Worm (Caenorhabditis elegans) whole organism, young adult: ENCODE results near the gene mpz-1.

ENCODE experiments used
- F10E7.11 ChIP-seq: sonication (generic microtip); optimal IDR thresholded peaks from 2 replicates; lab custom pipeline; 2017; ENCODE audit warnings: mild to moderate bottlenecking, missing genetic modification characterization, moderate library complexity, missing compliant biosample characterization
- F22D6.2 ChIP-seq: sonication (generic microtip); optimal IDR thresholded peaks from 2 replicates; lab custom pipeline; 2016; ENCODE audit warnings: mild to moderate bottlenecking, missing genetic modification characterization, missing compliant biosample characterization
- F33H1.4 ChIP-seq: fragments of 200-800 bp; sonication (Bioruptor generic); IDR thresholded peaks from 2 replicates; pipeline ENCODE4 v1.3.6; 2022; ENCODE audit warnings: missing genetic modification reagents, missing genetic modification characterization, missing compliant biosample characterization
- bed-1 ChIP-seq: fragments of 200-800 bp; sonication (Bioruptor generic); IDR thresholded peaks from 2 replicates; pipeline ENCODE4 v1.3.6; 2022; ENCODE audit warnings: missing genetic modification reagents, missing genetic modification characterization, missing compliant biosample characterization
- ccch-3 ChIP-seq: fragments of 200-800 bp; sonication (Bioruptor generic); optimal IDR thresholded peaks from 2 replicates; lab custom pipeline; 2018; ENCODE audit warnings: mild to moderate bottlenecking, missing genetic modification characterization, missing compliant biosample characterization
- ceh-79 ChIP-seq: sonication (generic microtip); optimal IDR thresholded peaks from 2 replicates; lab custom pipeline; 2017; ENCODE audit warnings: mild to moderate bottlenecking, missing genetic modification characterization, missing compliant biosample characterization
- hmg-1.2 ChIP-seq: fragments of 200-800 bp; sonication (Bioruptor generic); IDR thresholded peaks from 2 replicates; pipeline ENCODE4 v1.3.6; 2022; ENCODE audit warnings: missing genetic modification reagents, missing genetic modification characterization, missing compliant biosample characterization
- hsf-1 ChIP-seq: fragments of 200-800 bp; sonication (Bioruptor generic); IDR thresholded peaks from 2 replicates; pipeline ENCODE4 v1.3.6; 2022; ENCODE audit warnings: missing genetic modification reagents, missing genetic modification characterization, missing compliant biosample characterization
- nfyb-1 ChIP-seq: fragments of 200-800 bp; sonication (Bioruptor generic); IDR thresholded peaks from 2 replicates; pipeline ENCODE4 v1.3.6; 2022; ENCODE audit warnings: missing genetic modification reagents, missing genetic modification characterization, missing compliant biosample characterization
- nhr-80 ChIP-seq: sonication (generic microtip); optimal IDR thresholded peaks from 2 replicates; lab custom pipeline; 2016; ENCODE audit warnings: missing genetic modification characterization, missing compliant biosample characterization
- sdz-38 ChIP-seq: sonication (generic microtip); optimal IDR thresholded peaks from 2 replicates; lab custom pipeline; 2016; ENCODE audit warnings: missing genotype, missing genetic modification characterization, missing compliant biosample characterization
- sea-2 ChIP-seq: fragments of 200-800 bp; sonication (Bioruptor generic); IDR thresholded peaks from 2 replicates; pipeline ENCODE4 v1.3.6; 2022; ENCODE audit warnings: missing genetic modification characterization, missing compliant biosample characterization
- snpc-3.4 ChIP-seq: sonication (generic microtip); optimal IDR thresholded peaks from 2 replicates; lab custom pipeline; 2017; ENCODE audit warnings: missing genetic modification characterization, mild to moderate bottlenecking, missing compliant biosample characterization, antibody characterized with exemption, moderate library complexity, missing genotype, missing genetic modification reagents
- tbx-9 ChIP-seq: sonication (generic microtip); optimal IDR thresholded peaks from 2 replicates; lab custom pipeline; 2016; ENCODE audit warnings: borderline replicate concordance, missing genetic modification characterization, inconsistent platforms, missing compliant biosample characterization
- unc-62 ChIP-seq: fragments of 150-350 bp; optimal IDR thresholded peaks from 2 replicates; lab custom pipeline; 2014; ENCODE audit warnings: missing biosample characterization, missing genetic modification reagents, missing genetic modification characterization

The mpz-1 gene

DNA sequence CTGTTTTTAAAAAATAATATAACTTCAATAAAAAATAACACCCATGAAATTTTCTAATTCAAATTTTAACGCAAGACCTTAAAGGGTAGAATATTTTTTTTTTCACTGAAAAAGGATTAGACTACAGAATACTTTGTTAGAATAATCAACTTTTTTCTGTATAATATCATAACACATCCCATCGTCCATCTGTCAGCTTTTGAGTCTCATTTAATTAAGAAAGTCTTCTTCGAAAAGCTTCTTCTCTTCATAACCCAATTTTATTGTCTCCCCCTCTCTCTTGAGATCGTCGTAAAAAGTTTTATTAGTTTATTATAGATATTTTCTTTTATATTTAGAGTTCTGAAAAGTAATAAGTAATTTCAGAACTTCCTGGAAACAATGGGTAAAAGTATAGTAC, 81.9 kb downstream of the mpz-1 start (continued):
- TF ChIP-seq hsf-1 (GFP tag; lab: Robert Waterston, UW), result no peak
- TF ChIP-seq, all 124 proteins: peak for 0

DNA sequence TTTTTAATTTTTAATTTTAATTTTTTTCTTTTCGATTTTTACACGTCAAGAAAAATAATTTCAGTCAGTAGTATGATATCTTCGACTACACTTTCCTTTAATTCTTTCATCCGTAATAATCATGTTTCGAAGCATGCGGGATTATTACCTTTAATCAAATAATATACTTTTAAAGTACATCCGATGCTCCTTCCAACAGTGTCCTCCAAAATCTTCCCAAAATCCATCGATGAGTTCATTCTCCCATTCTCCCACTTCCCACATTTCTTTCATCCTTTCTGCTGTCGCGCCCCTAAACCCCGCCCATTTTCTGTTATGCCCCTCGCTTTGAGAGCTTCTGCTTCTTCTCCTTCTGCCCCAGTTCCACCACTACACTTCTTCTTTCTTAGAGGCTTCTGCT, 83.2 kb downstream of the mpz-1 start, which contains the start of gene lgc-57:
Gene lgc-57, plus strand, starts transcription at position 301 of the 400 bp plus-strand sequence.
- TF ChIP-seq unc-62 (no peak), F33H1.4 (GFP tag; lab: Robert Waterston, UW) (no peak), ccch-3 (no peak), snpc-3.4 (tag; lab: Kevin White, UChicago) (no peak), nfyb-1 (GFP tag; lab: Robert Waterston, UW) (no peak), sea-2 (GFP tag; lab: Robert Waterston, UW) (no peak), bed-1 (GFP tag; lab: Robert Waterston, UW) (no peak), F22D6.2 (tag; lab: Kevin White, UChicago) (no peak), ceh-79 (no peak)

DNA sequence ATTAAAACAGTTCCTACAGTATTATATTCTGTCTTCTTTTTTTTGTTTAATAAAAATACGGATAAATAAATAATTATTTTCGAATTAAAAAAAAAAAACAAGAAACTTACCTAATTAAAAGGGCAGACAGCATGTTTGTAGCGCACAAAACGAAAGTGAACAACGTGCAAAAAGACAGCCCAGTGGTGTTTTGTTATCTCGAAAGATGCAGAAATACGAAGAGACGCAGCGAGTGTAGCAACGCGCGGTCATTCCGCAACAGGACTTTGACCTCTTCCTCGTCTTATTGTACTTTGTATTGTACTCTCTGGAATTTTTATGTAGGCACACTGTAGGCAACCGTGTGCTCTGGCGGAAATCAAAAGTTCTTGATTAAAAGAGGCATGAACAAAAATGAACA, 84.3 kb downstream of the mpz-1 start, which contains the start of gene gbh-1:
Gene gbh-1, minus strand, starts transcription at position 149 of the 400 bp plus-strand sequence.
- TF ChIP-seq F10E7.11 (no peak), nhr-80 (tag; lab: Kevin White, UChicago) (peak; percentile 26), tbx-9 (no peak), sdz-38 (tag; lab: Kevin White, UChicago) (no peak), hmg-1.2 (0 out of 2 replicates have a peak, but pooled peaks have one; percentile 8)
- TF ChIP-seq, all 124 proteins: peak for 2
